Fruit fly (Drosophila melanogaster) whole organism, embryonic: ENCODE measurements around the gene RpL37A.

ENCODE experiments used
- ATbp ChIP-seq: fragments of 200-800 bp; sonication (Bioruptor generic); optimal IDR thresholded peaks from 2 replicates; lab custom pipeline; 2017; ENCODE audit warnings: missing biosample characterization, mild to moderate bottlenecking, missing genetic modification characterization, missing genetic modification reagents
- CG10959 ChIP-seq: fragments of 200-800 bp; sonication (Bioruptor generic); IDR thresholded peaks from 2 replicates; pipeline ENCODE4 v1.3.6; 2022; ENCODE audit warnings: missing biosample characterization, missing genetic modification characterization
- CG11398 ChIP-seq: fragments of 200-800 bp; sonication (Bioruptor generic); optimal IDR thresholded peaks from 2 replicates; lab custom pipeline; 2016; ENCODE audit warnings: missing biosample characterization, missing genetic modification characterization
- CG11456 ChIP-seq: fragments of 200-800 bp; sonication (Bioruptor generic); IDR thresholded peaks from 3 replicates; pipeline ENCODE4 v1.3.6; 2022; ENCODE audit warnings: missing biosample characterization, missing genetic modification characterization
- CG12219 ChIP-seq: fragments of 200-800 bp; sonication (Bioruptor generic); optimal IDR thresholded peaks from 3 replicates; lab custom pipeline; 2018; ENCODE audit warnings: missing biosample characterization, mild to moderate bottlenecking, missing genetic modification characterization
- CG13296 ChIP-seq: fragments of 200-800 bp; sonication (Bioruptor generic); optimal IDR thresholded peaks from 3 replicates; lab custom pipeline; 2018; ENCODE audit warnings: missing biosample characterization, mild to moderate bottlenecking, missing genetic modification characterization
- CG13624 ChIP-seq: fragments of 200-800 bp; sonication (Bioruptor generic); optimal IDR thresholded peaks from 2 replicates; lab custom pipeline; 2016; ENCODE audit warnings: missing biosample characterization, missing genetic modification characterization
- CG15269 ChIP-seq: fragments of 200-800 bp; sonication (Bioruptor generic); optimal IDR thresholded peaks from 2 replicates; lab custom pipeline; 2018; ENCODE audit warnings: missing biosample characterization, mild to moderate bottlenecking, missing genetic modification characterization, moderate library complexity
- CG16779 ChIP-seq: fragments of 200-800 bp; sonication (Bioruptor generic); IDR thresholded peaks from 2 replicates; pipeline ENCODE4 v1.3.6; 2022; ENCODE audit warnings: missing biosample characterization, missing genetic modification characterization
- CG16863 ChIP-seq: fragments of 200-800 bp; sonication (Bioruptor generic); optimal IDR thresholded peaks from 3 replicates; lab custom pipeline; 2016; ENCODE audit warnings: missing biosample characterization, missing genetic modification characterization
- CG17385 ChIP-seq: fragments of 200-800 bp; sonication (Bioruptor generic); optimal IDR thresholded peaks from 3 replicates; lab custom pipeline; 2018; ENCODE audit warnings: missing biosample characterization, mild to moderate bottlenecking, missing genetic modification characterization
- CG17912 ChIP-seq: fragments of 200-800 bp; sonication (Bioruptor generic); optimal IDR thresholded peaks from 2 replicates; lab custom pipeline; 2018; ENCODE audit warnings: missing biosample characterization, mild to moderate bottlenecking, missing genetic modification characterization
- CG32532 ChIP-seq: fragments of 200-800 bp; sonication (Bioruptor generic); IDR thresholded peaks from 2 replicates; pipeline ENCODE4 v1.3.6; 2022; ENCODE audit warnings: missing biosample characterization, missing genetic modification characterization
- CG32772 ChIP-seq: fragments of 200-800 bp; sonication (Bioruptor generic); IDR thresholded peaks from 2 replicates; pipeline ENCODE4 v1.3.6; 2022; ENCODE audit warnings: missing biosample characterization, missing genetic modification characterization
- CG5180 ChIP-seq: fragments of 200-800 bp; sonication (Bioruptor generic); optimal IDR thresholded peaks from 3 replicates; lab custom pipeline; 2017; ENCODE audit warnings: missing biosample characterization, missing genetic modification characterization, mild to moderate bottlenecking, moderate library complexity, missing genetic modification reagents
- CG6175 ChIP-seq: fragments of 200-800 bp; sonication (Bioruptor generic); IDR thresholded peaks from 3 replicates; pipeline ENCODE4 v1.3.6; 2022; ENCODE audit warnings: missing biosample characterization, missing genetic modification characterization
- CG6272 ChIP-seq: fragments of 200-800 bp; sonication (Bioruptor generic); IDR thresholded peaks from 2 replicates; pipeline ENCODE4 v1.3.6; 2022; ENCODE audit warnings: missing biosample characterization, missing genetic modification characterization
- CTCF ChIP-seq: fragments of 200-800 bp; sonication (Bioruptor generic); optimal IDR thresholded peaks from 2 replicates; lab custom pipeline; 2017; ENCODE audit warnings: missing biosample characterization, mild to moderate bottlenecking, missing genetic modification characterization, moderate library complexity
- Drgx ChIP-seq: fragments of 200-800 bp; sonication (Bioruptor generic); IDR thresholded peaks from 2 replicates; pipeline ENCODE4 v1.3.6; 2022; ENCODE audit warnings: missing biosample characterization, missing genetic modification characterization
- ERR ChIP-seq: fragments of 200-800 bp; sonication (Bioruptor generic); optimal IDR thresholded peaks from 2 replicates; lab custom pipeline; 2016; ENCODE audit warnings: missing biosample characterization, missing genetic modification characterization
- HHEX ChIP-seq: fragments of 200-800 bp; sonication (Bioruptor generic); optimal IDR thresholded peaks from 3 replicates; lab custom pipeline; 2017; ENCODE audit warnings: missing biosample characterization, mild to moderate bottlenecking, missing genetic modification characterization, missing genetic modification reagents
- Lhr ChIP-seq: fragments of 200-800 bp; sonication (Bioruptor generic); optimal IDR thresholded peaks from 3 replicates; lab custom pipeline; 2017; ENCODE audit warnings: mild to moderate bottlenecking, missing biosample characterization, missing genetic modification reagents, missing genetic modification characterization
- NfI ChIP-seq: fragments of 200-800 bp; sonication (Bioruptor generic); optimal IDR thresholded peaks from 3 replicates; lab custom pipeline; 2018; ENCODE audit warnings: missing biosample characterization, mild to moderate bottlenecking, missing genetic modification characterization, moderate library complexity
- TFAM ChIP-seq: fragments of 200-800 bp; sonication (Bioruptor generic); optimal IDR thresholded peaks from 2 replicates; lab custom pipeline; 2017; ENCODE audit warnings: missing biosample characterization, missing genetic modification characterization, inconsistent platforms
- Vsx1 ChIP-seq: fragments of 200-800 bp; sonication (Bioruptor generic); optimal IDR thresholded peaks from 2 replicates; lab custom pipeline; 2017; ENCODE audit warnings: missing biosample characterization, mild to moderate bottlenecking, missing genetic modification characterization, missing genetic modification reagents
- ab ChIP-seq: fragments of 200-800 bp; sonication (Bioruptor generic); optimal IDR thresholded peaks from 2 replicates; lab custom pipeline; 2016; ENCODE audit warnings: missing biosample characterization, missing genetic modification characterization
- caup ChIP-seq: fragments of 200-800 bp; sonication (Bioruptor generic); optimal IDR thresholded peaks from 3 replicates; lab custom pipeline; 2017; ENCODE audit warnings: missing biosample characterization, mild to moderate bottlenecking, missing genetic modification characterization, moderate library complexity; ENCODE audit not compliant: severe bottlenecking
- chif ChIP-seq, 2 experiments: fragments of 200-800 bp; sonication (Bioruptor generic); optimal IDR thresholded peaks; 3 replicates each; lab custom pipeline; 2016; ENCODE audit warnings: missing biosample characterization in 2 of 2, missing genetic modification characterization in 2 of 2
- cwo ChIP-seq: fragments of 200-800 bp; sonication (Bioruptor generic); optimal IDR thresholded peaks from 3 replicates; lab custom pipeline; 2017; ENCODE audit warnings: missing biosample characterization, missing genetic modification characterization, mild to moderate bottlenecking, moderate library complexity, missing genetic modification reagents
- emc ChIP-seq: fragments of 200-800 bp; sonication (Bioruptor generic); optimal IDR thresholded peaks from 2 replicates; lab custom pipeline; 2016; ENCODE audit warnings: missing biosample characterization, missing genetic modification characterization
- fu2 ChIP-seq: fragments of 200-800 bp; sonication (Bioruptor generic); optimal IDR thresholded peaks from 2 replicates; lab custom pipeline; 2016; ENCODE audit warnings: missing biosample characterization, missing genetic modification characterization
- gce ChIP-seq: fragments of 200-800 bp; sonication (Bioruptor generic); IDR thresholded peaks from 3 replicates; pipeline ENCODE4 v1.3.6; 2022; ENCODE audit warnings: missing biosample characterization, missing genetic modification characterization
- gem ChIP-seq: fragments of 200-800 bp; sonication (Bioruptor generic); optimal IDR thresholded peaks from 2 replicates; lab custom pipeline; 2019; ENCODE audit warnings: missing biosample characterization, mild to moderate bottlenecking, missing genetic modification characterization, moderate library complexity
- her ChIP-seq: fragments of 200-800 bp; sonication (Bioruptor generic); optimal IDR thresholded peaks from 2 replicates; lab custom pipeline; 2016; ENCODE audit warnings: missing biosample characterization, missing genetic modification characterization
- kay ChIP-seq: fragments of 200-800 bp; sonication (Bioruptor generic); optimal IDR thresholded peaks from 2 replicates; lab custom pipeline; 2016; ENCODE audit warnings: missing biosample characterization, missing genetic modification characterization
- kni ChIP-seq: fragments of 200-800 bp; sonication (Bioruptor generic); optimal IDR thresholded peaks from 3 replicates; lab custom pipeline; 2017; ENCODE audit warnings: mild to moderate bottlenecking, missing biosample characterization, missing genetic modification reagents, missing genetic modification characterization
- lab ChIP-seq: fragments of 200-800 bp; sonication (Bioruptor generic); optimal IDR thresholded peaks from 3 replicates; lab custom pipeline; 2017; ENCODE audit warnings: missing biosample characterization, missing genetic modification characterization, mild to moderate bottlenecking, moderate library complexity, missing genetic modification reagents
- lilli ChIP-seq: fragments of 200-800 bp; sonication (Bioruptor generic); optimal IDR thresholded peaks from 3 replicates; lab custom pipeline; 2016; ENCODE audit warnings: missing biosample characterization, missing genetic modification characterization
- luna ChIP-seq: fragments of 200-800 bp; sonication (Bioruptor generic); optimal IDR thresholded peaks from 2 replicates; lab custom pipeline; 2016; ENCODE audit warnings: missing biosample characterization, missing genetic modification characterization
- mld ChIP-seq: fragments of 200-800 bp; sonication (Bioruptor generic); IDR thresholded peaks from 3 replicates; pipeline ENCODE4 v1.3.6; 2022; ENCODE audit warnings: missing biosample characterization, missing genetic modification characterization; ENCODE audit not compliant: partially characterized antibody
- org-1 ChIP-seq: fragments of 200-800 bp; sonication (Bioruptor generic); optimal IDR thresholded peaks from 2 replicates; lab custom pipeline; 2017; ENCODE audit warnings: missing biosample characterization, missing genetic modification characterization
- peb ChIP-seq: fragments of 200-800 bp; sonication (Bioruptor generic); IDR thresholded peaks from 2 replicates; pipeline ENCODE4 v1.3.6; 2022; ENCODE audit warnings: missing biosample characterization, missing genetic modification characterization
- pnt ChIP-seq: fragments of 200-800 bp; sonication (Bioruptor generic); optimal IDR thresholded peaks from 3 replicates; lab custom pipeline; 2016; ENCODE audit warnings: missing biosample characterization, missing genetic modification characterization
- ranshi ChIP-seq: fragments of 200-800 bp; sonication (Bioruptor generic); IDR thresholded peaks from 2 replicates; pipeline ENCODE4 v1.3.6; 2022; ENCODE audit warnings: missing biosample characterization, missing genetic modification characterization
- sim ChIP-seq: fragments of 200-800 bp; sonication (Bioruptor generic); IDR thresholded peaks from 2 replicates; pipeline ENCODE4 v1.3.6; 2022; ENCODE audit warnings: missing biosample characterization, missing genetic modification characterization
- tio ChIP-seq: fragments of 200-800 bp; sonication (Bioruptor generic); optimal IDR thresholded peaks from 2 replicates; lab custom pipeline; 2017; ENCODE audit warnings: missing biosample characterization, missing genetic modification characterization, inconsistent platforms
- trh ChIP-seq: fragments of 200-800 bp; sonication (Bioruptor generic); optimal IDR thresholded peaks from 2 replicates; lab custom pipeline; 2016; ENCODE audit warnings: missing biosample characterization, missing genetic modification characterization
- tup ChIP-seq: fragments of 200-800 bp; sonication (Bioruptor generic); optimal IDR thresholded peaks from 2 replicates; lab custom pipeline; 2016; ENCODE audit warnings: missing biosample characterization, mild to moderate bottlenecking, missing genetic modification characterization, moderate library complexity
- unc-4 ChIP-seq: fragments of 200-800 bp; sonication (Bioruptor generic); IDR thresholded peaks from 2 replicates; pipeline ENCODE4 v1.3.6; 2022; ENCODE audit warnings: missing biosample characterization, missing genetic modification characterization; ENCODE audit not compliant: partially characterized antibody
- unpg ChIP-seq: fragments of 200-800 bp; sonication (Bioruptor generic); optimal IDR thresholded peaks from 3 replicates; lab custom pipeline; 2018; ENCODE audit warnings: missing biosample characterization, mild to moderate bottlenecking, missing genetic modification characterization, moderate library complexity
- wek ChIP-seq: fragments of 200-800 bp; sonication (Bioruptor generic); optimal IDR thresholded peaks from 3 replicates; lab custom pipeline; 2018; ENCODE audit warnings: missing biosample characterization, mild to moderate bottlenecking, missing genetic modification characterization, moderate library complexity

RpL37A gene

DNA sequence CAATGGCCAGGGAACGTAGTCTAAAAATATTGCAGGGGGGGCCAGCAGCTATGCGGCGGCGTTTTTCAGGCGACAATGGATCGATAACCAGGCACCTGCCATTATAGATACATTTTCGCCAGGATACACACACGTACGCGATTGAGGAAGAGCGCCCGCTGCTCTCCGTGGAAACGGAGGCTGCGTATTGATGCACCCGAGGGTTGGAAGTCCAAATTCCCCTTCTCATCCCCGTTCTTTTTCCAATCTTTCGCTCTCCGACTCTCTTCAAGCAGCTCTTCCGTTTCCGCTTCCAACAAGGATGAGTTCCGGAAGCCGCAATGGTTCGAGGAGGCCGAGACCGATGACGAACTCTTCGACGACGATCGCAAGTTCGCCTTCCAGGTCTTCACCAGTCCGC lies 26.0 kb downstream of the RpL37A start (continued):
- TF ChIP-seq Drgx (no peak), tio (GFP tag; lab: Kevin White, UChicago) (no peak), CG32772 (no peak), CG13624 (GFP tag; lab: Kevin White, UChicago) (no peak), Lhr (GFP tag; lab: Kevin White, UChicago) (no peak), fu2 (GFP tag; lab: Kevin White, UChicago) (no peak), her (peak; percentile 16), CG10959 (GFP tag; lab: Robert Waterston, UW) (no peak), HHEX (peak; percentile 58), cwo (GFP tag; lab: Kevin White, UChicago) (peak; percentile 39), TFAM (no peak), CG16779 (GFP tag; lab: Robert Waterston, UW) (0 out of 2 replicates have a peak, but pooled peaks have one; percentile 41), CG5180 (GFP tag; lab: Kevin White, UChicago) (peak; percentile 45), CG12219 (GFP tag; lab: Kevin White, UChicago) (peak; percentile 36), CG11398 (GFP tag; lab: Kevin White, UChicago) (no peak), ATbp (GFP tag; lab: Kevin White, UChicago) (peak; percentile 23), wek (GFP tag; lab: Kevin White, UChicago) (peak; percentile 58), NfI (GFP tag; lab: Kevin White, UChicago) (peak; percentile 40), unc-4 (GFP tag; lab: Robert Waterston, UW) (no peak), unpg (GFP tag; lab: Kevin White, UChicago) (peak; percentile 24), caup (GFP tag; lab: Kevin White, UChicago) (peak; percentile 72), CG11456 (GFP tag; lab: Robert Waterston, UW) (no peak), CG17385 (GFP tag; lab: Kevin White, UChicago) (peak; percentile 36), kay (GFP tag; lab: Kevin White, UChicago) (no peak), tup (GFP tag; lab: Kevin White, UChicago) (no peak), kni (GFP tag; lab: Kevin White, UChicago) (peak; percentile 51), sim (peak; percentile 55; the same call in 1 of the 2 replicates), CG6272 (GFP tag; lab: Robert Waterston, UW) (no peak), chif (GFP tag; optimal IDR thresholded peaks at IDR 0.05; lab: Kevin White, UChicago) (no peak), CG17912 (peak; percentile 2), gem (tag; lab: Kevin White, UChicago) (no peak), pnt (GFP tag; lab: Kevin White, UChicago) (no peak), CG16863 (GFP tag; lab: Kevin White, UChicago) (no peak), ERR (GFP tag; lab: Kevin White, UChicago) (no peak), trh (GFP tag; lab: Kevin White, UChicago) (no peak), Vsx1 (GFP tag; lab: Kevin White, UChicago) (no peak), org-1 (GFP tag; lab: Kevin White, UChicago) (no peak), lilli (GFP tag; lab: Kevin White, UChicago) (no peak), emc (GFP tag; lab: Kevin White, UChicago) (no peak), CG13296 (peak; percentile 78), ranshi (peak; percentile 17; the same call in 1 of the 2 replicates), ab (GFP tag; lab: Kevin White, UChicago) (no peak), CG6175 (GFP tag; lab: Robert Waterston, UW) (no peak), gce (no peak), CG32532 (GFP tag; lab: Robert Waterston, UW) (peak; percentile 23; the same call in 1 of the 2 replicates), lab (GFP tag; lab: Kevin White, UChicago) (peak; percentile 84), CG15269 (tag; lab: Kevin White, UChicago) (peak; percentile 24), CTCF (GFP tag; lab: Kevin White, UChicago) (no peak), luna (GFP tag; lab: Kevin White, UChicago) (no peak), peb (GFP tag; lab: Robert Waterston, UW) (no peak), mld (GFP tag; lab: Robert Waterston, UW) (no peak)
